Worm (Caenorhabditis elegans): Measurements from ENCODE around the gene Y41C4A.32.

DNA sequence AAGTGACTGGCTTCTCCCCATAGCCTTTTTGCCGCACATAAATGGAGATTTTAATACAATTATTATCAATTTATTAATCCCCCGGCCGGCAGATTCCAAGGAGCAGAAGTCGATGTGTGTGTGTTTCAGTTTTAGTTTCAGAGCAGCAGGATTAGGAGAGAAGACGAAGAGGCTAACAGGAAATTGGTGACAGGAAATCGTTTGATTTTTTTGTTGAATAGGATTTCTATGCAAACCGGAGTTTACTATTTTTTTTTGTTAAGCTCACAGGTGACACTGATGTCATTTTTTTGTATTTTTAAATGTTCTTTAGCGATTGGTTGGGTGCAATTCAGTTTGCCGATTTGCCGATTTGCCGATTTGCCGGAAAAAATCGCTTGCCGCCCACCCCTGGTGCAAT lies 41.0 kb upstream of the Y41C4A.32 start:
- no peak for TF ChIP-seq zag-1 (tag; optimal IDR thresholded peaks at IDR 0.05)
- TF ChIP-seq snpc-4 (tag; optimal IDR thresholded peaks at IDR 0.05), result no peak
- TF ChIP-seq elt-1 (tag; optimal IDR thresholded peaks at IDR 0.05), result no peak
- no peak for TF ChIP-seq nhr-11 (tag; optimal IDR thresholded peaks at IDR 0.05)
- TF ChIP-seq unc-62 (GFP tag; optimal IDR thresholded peaks at IDR 0.05), result no peak
- TF ChIP-seq nhr-12 (tag; optimal IDR thresholded peaks at IDR 0.05), result no peak
- TF ChIP-seq ama-1 (optimal IDR thresholded peaks at IDR 0.05), result no peak

Measured in whole organism, L3 larva.